Fruit fly (Drosophila melanogaster): ENCODE measurements around the gene Syt12.

Gene Syt12

DNA sequence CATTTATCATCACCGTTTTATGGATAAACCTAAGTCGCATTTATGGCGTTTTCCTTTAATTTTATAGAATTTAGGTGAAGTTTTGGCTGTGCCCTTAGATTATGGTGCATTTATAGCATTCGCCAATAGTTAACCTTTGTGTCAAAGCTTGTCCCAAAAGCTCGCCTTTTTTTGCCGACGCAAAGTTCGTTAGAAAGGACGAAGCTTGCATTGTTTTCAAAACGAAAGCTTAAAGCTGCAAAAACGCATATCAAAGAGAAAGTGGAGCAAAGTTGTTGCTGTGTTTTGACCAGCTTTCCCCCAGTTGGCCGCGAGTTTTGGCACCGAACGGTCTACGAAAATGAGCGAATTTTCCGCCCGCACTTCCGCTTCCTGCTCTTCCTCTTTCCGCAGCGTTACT, at the start of gene Syt12:
Gene Syt12, plus strand, starts transcription at position 301 of the 400 bp plus-strand sequence.
- TF ChIP-seq noc (tag; optimal IDR thresholded peaks at IDR 0.05), result no peak

DNA sequence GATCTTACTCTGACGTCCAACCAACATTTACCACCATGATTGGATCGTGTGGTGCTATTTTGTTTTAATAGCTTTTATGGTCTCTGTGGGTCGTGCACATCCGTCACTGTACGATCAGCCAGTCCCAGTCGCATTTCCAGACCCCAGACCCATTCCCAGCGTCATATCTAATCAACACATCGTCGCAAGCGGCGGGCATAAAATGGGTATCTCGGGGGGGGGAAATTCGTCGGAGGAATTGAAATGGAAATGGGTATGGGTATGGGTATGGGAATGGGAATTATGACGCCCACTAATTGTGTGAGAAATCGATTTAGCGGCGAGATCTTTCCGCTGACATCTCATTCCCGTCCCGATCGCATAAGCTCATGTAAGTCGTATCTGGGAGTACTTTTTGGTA, 48.3 kb upstream of the Syt12 start:
- TF ChIP-seq noc (tag; optimal IDR thresholded peaks at IDR 0.05), result no peak

DNA sequence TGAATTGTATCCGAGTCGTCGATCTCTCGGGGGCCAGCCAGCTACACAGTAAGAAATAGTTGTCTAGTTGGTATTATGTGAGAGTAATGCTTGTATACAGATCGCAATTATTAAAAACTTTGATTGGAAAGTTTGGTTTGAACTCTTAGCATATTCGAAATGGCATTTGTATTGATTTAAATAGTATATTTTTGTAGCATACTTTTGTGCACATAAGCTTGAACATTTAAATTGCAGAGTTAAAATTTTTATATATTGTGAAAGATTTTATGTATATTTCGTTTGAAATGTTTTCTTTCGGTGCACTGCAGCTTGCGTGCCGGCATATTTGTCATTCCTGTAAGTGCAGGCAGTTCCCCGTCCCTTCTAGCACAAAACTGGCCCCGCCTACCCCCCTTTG, 46.8 kb upstream of the Syt12 start:
- no peak for TF ChIP-seq noc (tag; optimal IDR thresholded peaks at IDR 0.05)

DNA sequence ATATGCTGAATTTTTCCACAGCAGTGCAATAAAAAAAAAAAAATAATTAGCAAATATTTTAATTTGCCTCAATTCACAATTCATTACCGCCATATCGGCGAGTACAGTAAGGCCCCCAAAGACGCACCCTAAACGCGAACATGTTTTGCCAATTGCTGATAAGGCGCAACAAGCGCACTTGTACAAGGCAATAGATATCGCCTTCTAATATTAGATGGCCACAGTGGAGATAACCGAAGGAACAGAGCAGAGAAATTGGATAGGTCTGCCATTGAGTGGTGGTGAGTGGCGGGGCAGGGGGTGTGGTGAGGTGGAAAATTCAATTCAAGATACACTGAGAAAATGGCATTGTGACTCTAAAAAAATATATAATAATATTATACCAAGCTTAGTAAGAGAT, 45.9 kb upstream of the Syt12 start:
- TF ChIP-seq noc (tag; optimal IDR thresholded peaks at IDR 0.05), result no peak

DNA sequence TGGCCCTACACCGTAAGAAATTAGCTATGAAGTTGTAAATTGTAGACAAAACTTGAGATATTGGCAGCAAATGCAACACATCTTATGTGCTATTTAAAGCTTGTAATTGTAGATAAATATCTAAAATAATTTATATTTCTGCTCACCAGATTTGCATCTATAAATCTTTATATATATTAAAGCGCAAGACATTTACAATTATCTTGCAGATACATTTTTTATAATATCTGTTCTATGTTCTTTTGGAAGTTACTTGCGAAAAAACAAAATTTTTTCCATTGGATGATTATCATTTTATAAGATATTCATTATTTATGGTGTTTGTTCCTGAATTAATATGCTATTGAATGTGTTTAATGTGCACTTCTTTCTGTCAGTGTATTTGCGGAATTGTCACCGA, 44.7 kb upstream of the Syt12 start:
- TF ChIP-seq noc (tag; optimal IDR thresholded peaks at IDR 0.05), result no peak

DNA sequence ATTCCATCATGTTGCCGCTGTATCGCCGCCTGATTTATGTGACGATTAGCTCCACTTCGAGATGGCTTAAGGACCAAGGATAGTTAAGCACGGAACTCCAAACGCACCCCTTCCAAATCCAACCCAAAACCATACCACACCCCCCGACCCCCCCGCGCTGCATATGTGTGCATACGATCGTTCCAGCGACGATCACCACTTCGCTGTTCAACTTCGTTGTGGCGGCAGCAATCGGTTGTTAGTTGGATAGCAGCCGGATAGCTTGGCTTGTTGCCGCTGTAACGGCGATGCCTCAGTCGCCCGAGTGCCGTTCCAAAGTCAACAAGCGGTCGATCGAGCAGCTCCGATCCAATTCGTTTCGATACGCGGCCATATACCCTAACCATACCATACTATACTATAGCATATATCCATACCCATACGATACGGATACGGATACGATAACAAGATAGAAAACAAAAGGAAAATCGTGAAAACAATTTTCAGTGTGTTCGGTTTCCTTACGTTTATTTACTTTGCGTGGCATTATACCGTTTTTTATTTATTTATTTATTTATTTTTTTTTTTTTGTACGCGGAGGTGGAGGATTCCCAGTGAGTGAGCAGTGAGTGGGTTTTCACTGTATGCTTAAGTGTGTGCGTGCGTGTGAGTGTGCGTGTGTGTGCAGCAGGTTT, 44.1 kb upstream of the Syt12 start:
- TF ChIP-seq noc (tag; optimal IDR thresholded peaks at IDR 0.05), result no peak

DNA sequence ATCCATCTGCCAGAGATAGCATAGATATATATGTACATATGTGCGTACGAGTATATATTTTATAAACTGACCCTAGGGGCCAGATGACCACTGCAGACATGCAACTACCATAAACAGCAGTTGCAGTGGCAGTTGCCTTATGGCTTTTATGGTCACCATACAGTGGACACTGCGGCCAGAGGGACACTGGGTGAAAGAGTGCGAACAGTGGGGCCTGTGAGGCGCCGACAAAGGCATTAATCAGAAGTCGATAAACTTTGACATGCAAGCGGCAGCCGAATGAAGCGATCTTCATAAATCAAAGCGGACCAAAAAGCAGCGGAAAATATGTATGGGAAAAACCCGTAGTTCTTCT, 43.6 kb upstream of the Syt12 start:
- TF ChIP-seq noc (tag; optimal IDR thresholded peaks at IDR 0.05), result no peak

DNA sequence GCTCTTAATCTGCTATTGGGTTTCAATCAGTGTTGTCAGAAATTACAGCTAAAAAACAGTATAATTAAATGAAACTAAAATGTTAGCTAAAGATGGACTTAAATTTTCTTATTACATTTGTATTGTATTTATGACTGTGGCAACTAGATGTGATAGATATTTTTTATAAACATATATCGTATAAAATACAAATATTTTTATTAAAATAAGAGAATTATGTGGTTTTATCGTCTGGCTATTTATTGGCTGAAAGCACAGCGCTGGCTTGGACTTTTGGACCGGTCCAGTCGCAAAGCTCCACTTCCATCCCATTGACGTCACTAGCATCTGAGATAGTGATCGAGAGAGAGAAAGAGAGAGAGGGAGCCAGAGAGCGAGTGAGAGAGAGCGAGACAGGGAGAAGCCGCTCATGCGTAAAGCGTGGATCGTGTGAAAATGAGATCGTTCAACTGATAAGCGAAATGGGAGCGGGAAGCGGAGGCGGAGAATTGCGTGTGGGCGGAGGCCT, 39.6 kb upstream of the Syt12 start:
- peak; percentile 72 for TF ChIP-seq noc (tag; optimal IDR thresholded peaks at IDR 0.05)

DNA sequence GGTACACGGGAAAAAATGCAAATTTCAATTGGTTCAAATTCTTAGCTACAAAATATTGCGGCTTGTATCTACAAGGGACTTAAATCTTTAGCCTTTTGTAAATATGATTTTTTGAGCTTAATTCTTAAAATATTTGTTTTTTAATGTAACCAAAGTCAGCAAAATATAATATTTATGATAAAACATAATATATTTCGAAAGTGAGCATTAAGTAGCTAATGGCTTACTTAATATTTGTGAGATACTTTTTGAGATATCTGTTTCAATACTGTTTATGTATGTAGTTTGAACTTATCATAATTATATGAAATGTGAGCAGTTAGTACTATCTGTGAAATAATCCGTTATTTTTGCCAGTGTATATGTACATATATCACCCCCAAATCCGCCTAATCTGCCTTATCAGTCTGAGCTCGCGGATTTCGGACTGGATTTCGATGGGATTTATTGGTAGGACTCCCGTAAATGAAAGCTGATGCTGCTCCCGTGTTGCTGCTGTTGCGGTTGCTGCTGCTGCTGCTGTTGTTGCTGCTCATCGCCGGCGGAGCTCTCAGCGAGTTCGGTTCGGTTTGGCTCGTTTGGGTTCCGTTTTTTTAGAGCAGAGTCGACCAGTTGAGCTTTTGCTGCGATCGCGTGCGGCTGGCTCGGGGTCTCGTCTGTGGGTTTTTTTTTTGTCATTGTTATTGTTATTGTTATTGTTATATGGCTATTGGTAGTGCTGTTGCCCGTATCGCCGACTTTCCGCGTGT, 38.2 kb upstream of the Syt12 start:
- peak; percentile 76 for TF ChIP-seq noc (tag; optimal IDR thresholded peaks at IDR 0.05)

DNA sequence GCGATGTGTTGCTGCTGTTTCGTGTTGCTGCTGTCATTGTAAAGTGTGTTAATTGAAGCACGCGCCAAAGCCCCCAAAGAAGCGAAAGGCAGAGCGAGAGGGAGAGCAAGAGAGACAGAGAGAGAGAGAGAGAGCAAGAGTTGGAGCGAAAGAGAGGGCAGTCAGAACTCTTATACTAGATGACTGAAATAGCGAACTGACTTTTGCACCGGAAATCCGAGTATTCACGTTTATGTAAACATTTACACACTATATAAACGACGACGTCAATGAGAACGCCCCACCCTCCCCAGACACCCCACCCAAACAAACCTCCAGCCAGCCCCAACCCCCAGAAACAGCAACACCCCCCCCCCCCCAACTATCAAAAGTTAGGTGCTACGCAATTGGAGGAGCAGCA, 36.6 kb upstream of the Syt12 start:
- TF ChIP-seq noc (tag; optimal IDR thresholded peaks at IDR 0.05), result no peak

DNA sequence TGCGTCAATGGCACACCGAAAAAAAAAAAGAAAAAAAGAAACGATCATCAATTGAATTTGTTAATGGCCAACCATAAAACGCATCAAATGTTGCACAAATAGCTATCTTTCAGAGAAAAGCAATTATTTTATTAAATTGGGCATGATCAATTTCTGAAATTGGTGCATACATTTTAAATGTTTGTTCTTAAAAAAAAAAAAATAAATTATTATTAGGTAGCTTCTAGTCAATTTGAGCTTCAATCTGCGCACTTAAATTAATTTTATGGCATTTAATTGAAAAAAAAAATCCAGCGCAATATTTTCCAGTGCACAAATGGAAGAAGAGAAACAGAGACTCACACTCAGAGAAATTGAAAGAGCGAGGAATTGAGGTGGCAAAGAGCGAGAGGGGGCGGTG, 35.9 kb upstream of the Syt12 start:
- peak; percentile 43 for TF ChIP-seq noc (tag; optimal IDR thresholded peaks at IDR 0.05)

DNA sequence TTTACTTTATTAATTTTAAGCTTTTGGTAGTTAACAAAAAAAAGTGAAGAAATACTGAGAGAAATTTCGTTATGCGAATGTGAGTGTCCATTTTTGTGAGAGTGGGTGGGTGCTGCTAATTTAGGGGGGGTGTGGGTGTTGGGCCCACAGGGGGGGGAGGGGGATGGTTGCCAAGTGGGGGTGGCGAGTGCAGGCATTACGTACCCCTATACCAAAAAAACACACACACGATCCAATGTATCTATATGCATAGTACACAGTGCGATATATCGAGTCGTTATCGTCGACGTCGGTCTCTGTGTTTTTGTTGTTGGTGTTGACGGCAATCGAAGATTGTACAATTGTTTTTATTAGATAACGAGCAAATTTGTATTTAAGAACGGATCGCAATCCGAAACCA, 35.5 kb upstream of the Syt12 start:
- no peak for TF ChIP-seq noc (tag; optimal IDR thresholded peaks at IDR 0.05)

DNA sequence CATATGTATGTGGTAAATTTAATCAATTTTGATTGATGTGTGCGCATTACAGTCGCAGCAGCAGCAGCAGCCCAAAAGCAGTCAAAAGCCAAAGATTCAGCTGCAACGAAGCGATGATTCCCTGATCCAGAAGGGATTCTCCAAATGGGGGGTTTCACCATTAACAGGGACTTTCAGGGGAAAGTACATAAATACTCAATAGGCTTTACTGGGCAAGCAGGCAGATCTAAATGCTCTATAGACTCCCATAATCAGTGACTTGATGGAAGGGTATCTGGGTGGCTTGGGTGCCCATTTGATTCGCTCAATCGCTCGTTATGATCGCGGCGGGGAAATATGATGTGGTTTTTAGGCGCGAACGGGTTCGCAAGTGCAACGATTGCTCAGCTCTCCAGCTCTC, 33.7 kb upstream of the Syt12 start:
- TF ChIP-seq noc (tag; optimal IDR thresholded peaks at IDR 0.05), result no peak

DNA sequence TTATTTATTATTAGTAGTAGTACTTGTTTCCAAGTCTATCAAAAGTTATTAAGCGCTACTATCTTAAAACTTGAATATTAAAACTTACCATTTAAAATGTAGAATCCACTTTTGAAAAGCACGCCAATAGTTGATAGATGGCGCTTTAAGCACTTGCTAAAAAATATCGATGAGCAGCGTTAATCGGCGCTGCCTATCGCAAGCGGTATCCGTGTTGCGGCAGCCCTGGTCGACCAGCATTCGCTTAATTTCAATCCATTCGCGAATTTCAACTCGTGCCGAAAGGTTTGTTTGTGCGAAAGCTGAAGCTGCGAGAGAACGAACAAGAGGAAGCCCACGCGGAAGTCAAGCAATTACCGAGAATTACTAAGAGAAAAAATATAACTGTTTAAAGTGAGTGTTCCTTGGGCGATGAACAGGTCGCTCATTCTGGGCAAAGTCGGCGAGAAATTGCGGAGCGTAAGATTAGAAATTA, 29.4 kb upstream of the Syt12 start, which contains the start of gene Prx2:
Gene Prx2, plus strand, starts transcription at position 253 of the 475 bp plus-strand sequence.
- TF ChIP-seq noc (tag; optimal IDR thresholded peaks at IDR 0.05), result peak; percentile 26

DNA sequence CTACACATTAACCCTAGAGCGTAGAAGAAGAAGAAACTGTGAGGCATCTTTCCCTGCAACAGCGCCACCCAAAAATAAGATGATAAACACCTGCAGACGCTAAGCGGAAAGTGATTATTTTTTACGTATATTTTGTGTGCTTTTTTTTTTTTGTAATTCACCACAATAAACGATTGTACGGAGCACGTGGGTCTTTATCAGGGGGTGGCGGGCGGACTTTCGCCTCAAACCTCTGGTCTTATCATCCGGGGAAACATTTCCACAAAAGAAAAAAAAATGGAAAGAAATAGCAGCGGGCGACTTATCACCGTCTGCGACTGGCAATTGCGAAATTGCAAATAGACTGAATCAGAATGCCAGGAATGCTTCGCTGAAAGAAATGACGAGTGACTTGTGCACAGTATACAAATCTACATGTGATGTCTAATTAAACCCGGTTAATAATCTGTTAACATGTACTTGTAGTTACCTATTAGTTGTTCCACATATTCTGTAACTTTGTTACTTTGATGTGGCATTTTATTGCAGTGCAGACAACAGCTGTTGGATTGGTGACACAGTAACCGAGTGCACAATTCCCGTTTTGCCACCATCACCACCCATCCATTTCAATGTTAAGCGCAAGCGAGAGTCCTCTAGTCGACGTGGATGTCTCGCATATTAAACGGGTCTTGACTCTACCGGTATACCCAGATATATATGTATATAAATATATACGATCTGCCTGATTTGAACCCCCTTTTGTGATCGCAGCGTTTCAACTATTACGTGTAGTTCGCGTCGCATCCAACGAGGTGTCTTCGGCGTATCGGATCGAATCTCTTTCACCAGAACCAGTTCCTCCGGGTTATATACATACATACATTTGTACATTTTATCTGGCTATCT, 27.0 kb upstream of the Syt12 start:
- TF ChIP-seq noc (tag; optimal IDR thresholded peaks at IDR 0.05), result peak; percentile 66

DNA sequence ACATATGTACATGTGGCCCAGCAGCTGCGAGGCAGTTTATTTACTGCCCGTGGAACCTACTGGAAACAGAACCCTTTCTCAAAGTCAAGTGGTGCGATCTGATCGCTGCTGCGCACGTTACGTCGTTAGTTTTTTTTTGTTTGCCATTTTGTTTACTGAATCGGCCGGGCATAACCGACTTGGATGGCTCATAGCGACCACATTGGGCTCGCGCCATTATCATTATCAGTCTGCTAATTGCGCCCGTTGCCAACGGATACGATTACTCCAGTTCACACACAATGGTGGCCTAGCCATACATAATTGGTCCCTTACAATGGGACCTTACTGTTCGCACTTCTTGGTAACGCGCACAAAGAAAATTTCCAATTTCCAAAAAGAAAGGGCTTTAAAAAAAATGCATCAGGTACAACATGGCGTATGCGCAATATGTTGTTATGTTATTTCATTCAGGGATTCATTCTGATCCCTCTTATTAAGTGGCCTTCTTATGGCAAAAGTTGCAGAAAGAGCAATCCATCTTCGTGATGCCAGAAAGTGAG, 26.3 kb upstream of the Syt12 start:
- peak; percentile 61 for TF ChIP-seq noc (tag; optimal IDR thresholded peaks at IDR 0.05)

Measured in whole organism, larva.